Worm (Caenorhabditis elegans) whole organism, L3 larva: ENCODE results near the gene glb-24.

Source experiments
- R02D3.7 ChIP-seq: fragments of 150-350 bp; optimal IDR thresholded peaks from 2 replicates; lab custom pipeline; 2014; ENCODE audit warnings: missing biosample characterization, missing genetic modification characterization
- ceh-28 ChIP-seq: fragments of 150-350 bp; optimal IDR thresholded peaks from 2 replicates; lab custom pipeline; 2014; ENCODE audit warnings: missing biosample characterization, missing genetic modification reagents, missing genetic modification characterization
- daf-12 ChIP-seq: fragments of 150-350 bp; optimal IDR thresholded peaks from 2 replicates; lab custom pipeline; 2014; ENCODE audit warnings: missing biosample characterization, missing genetic modification reagents, missing genetic modification characterization
- hmg-11 ChIP-seq: sonication (generic microtip); optimal IDR thresholded peaks from 2 replicates; lab custom pipeline; 2016; ENCODE audit warnings: missing genetic modification characterization, missing compliant biosample characterization
- lin-15B ChIP-seq: fragments of 150-350 bp; optimal IDR thresholded peaks from 2 replicates; lab custom pipeline; 2014; ENCODE audit warnings: missing biosample characterization, missing genetic modification characterization
- mml-1 ChIP-seq: fragments of 150-350 bp; sonication (generic microtip); optimal IDR thresholded peaks from 3 replicates; lab custom pipeline; 2014; ENCODE audit warnings: missing biosample characterization, missing genetic modification characterization
- nhr-11 ChIP-seq: fragments of 150-350 bp; optimal IDR thresholded peaks from 2 replicates; lab custom pipeline; 2014; ENCODE audit warnings: missing biosample characterization, missing genetic modification characterization
- nhr-76 ChIP-seq: fragments of 150-350 bp; sonication (generic microtip); optimal IDR thresholded peaks from 5 replicates; lab custom pipeline; 2014; ENCODE audit warnings: missing biosample characterization, missing genetic modification characterization
- ztf-11 ChIP-seq: fragments of 150-350 bp; optimal IDR thresholded peaks from 2 replicates; lab custom pipeline; 2014; ENCODE audit warnings: missing biosample characterization, missing genetic modification characterization

DNA sequence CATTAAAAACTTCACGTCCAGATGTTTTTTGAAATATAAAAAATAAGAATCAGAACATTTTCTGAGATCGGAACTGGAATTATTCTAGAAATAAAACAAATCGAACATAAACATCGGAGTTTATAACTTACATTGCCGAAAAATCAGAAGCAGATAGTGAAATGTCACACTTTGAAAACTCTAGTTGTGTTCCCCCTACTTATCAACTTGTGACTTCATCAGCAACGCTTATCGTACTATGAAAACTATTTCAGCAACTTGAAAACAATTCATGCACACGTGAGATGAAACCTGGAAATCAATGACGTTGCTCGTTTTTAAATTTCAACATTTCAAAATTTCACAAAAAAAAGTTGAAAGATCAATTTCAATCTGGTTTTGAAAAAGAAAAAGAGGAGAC lies 9.1 kb downstream of the glb-24 start:
- TF ChIP-seq nhr-11 (tag; lab: Kevin White, UChicago) (no peak), lin-15B (tag; lab: Kevin White, UChicago) (no peak), mml-1 (tag; lab: Kevin White, UChicago) (no peak), ceh-28 (tag; lab: Kevin White, UChicago) (no peak), R02D3.7 (tag; lab: Kevin White, UChicago) (no peak), ztf-11 (tag; lab: Kevin White, UChicago) (no peak), hmg-11 (no peak), daf-12 (tag; lab: Kevin White, UChicago) (no peak), nhr-76 (no peak)
